Worm (Caenorhabditis elegans) whole organism, young adult: ENCODE measurements around the gene Y48C3A.18.

ENCODE experiments used
- B0019.2 ChIP-seq: fragments of 200-800 bp; sonication (Bioruptor generic); conservative IDR thresholded peaks from 2 replicates; pipeline ENCODE4 v1.3.6; 2022; ENCODE audit warnings: missing genetic modification reagents, missing genetic modification characterization, missing compliant biosample characterization
- B0336.3 ChIP-seq: fragments of 200-800 bp; sonication (Bioruptor generic); IDR thresholded peaks from 2 replicates; pipeline ENCODE4 v1.3.6; 2022; ENCODE audit warnings: missing genetic modification characterization, missing compliant biosample characterization
- C06A6.2 ChIP-seq: fragments of 200-800 bp; sonication (Bioruptor generic); conservative IDR thresholded peaks from 2 replicates; pipeline ENCODE4 v1.3.6; 2022; ENCODE audit warnings: missing genetic modification characterization, missing compliant biosample characterization
- D2030.7 ChIP-seq: fragments of 200-800 bp; sonication (Bioruptor generic); IDR thresholded peaks from 2 replicates; pipeline ENCODE4 v1.3.6; 2022; ENCODE audit warnings: missing genetic modification reagents, missing genetic modification characterization, missing compliant biosample characterization
- F10E7.11 ChIP-seq: sonication (generic microtip); optimal IDR thresholded peaks from 2 replicates; lab custom pipeline; 2017; ENCODE audit warnings: mild to moderate bottlenecking, missing genetic modification characterization, moderate library complexity, missing compliant biosample characterization
- F22D6.2 ChIP-seq: sonication (generic microtip); optimal IDR thresholded peaks from 2 replicates; lab custom pipeline; 2016; ENCODE audit warnings: mild to moderate bottlenecking, missing genetic modification characterization, missing compliant biosample characterization
- F55B11.4 ChIP-seq: sonication (generic microtip); optimal IDR thresholded peaks from 2 replicates; lab custom pipeline; 2016; ENCODE audit warnings: missing compliant biosample characterization, missing genetic modification characterization, borderline replicate concordance; ENCODE audit not compliant: insufficient read depth
- F57A8.1 ChIP-seq: fragments of 200-800 bp; sonication (Bioruptor generic); optimal IDR thresholded peaks from 2 replicates; lab custom pipeline; 2018; ENCODE audit warnings: mild to moderate bottlenecking, missing genetic modification characterization, moderate library complexity, missing compliant biosample characterization
- F57C9.4 ChIP-seq: sonication (generic microtip); optimal IDR thresholded peaks from 2 replicates; lab custom pipeline; 2017; ENCODE audit warnings: mild to moderate bottlenecking, missing genetic modification characterization, missing compliant biosample characterization
- K12H6.12 ChIP-seq: fragments of 200-800 bp; sonication (Bioruptor generic); optimal IDR thresholded peaks from 2 replicates; lab custom pipeline; 2018; ENCODE audit warnings: mild to moderate bottlenecking, missing genetic modification characterization, missing compliant biosample characterization
- T26A5.8 ChIP-seq: sonication (generic microtip); optimal IDR thresholded peaks from 2 replicates; lab custom pipeline; 2016; ENCODE audit warnings: missing genetic modification characterization, missing compliant biosample characterization
- Y53G8AR.9 ChIP-seq: fragments of 200-800 bp; sonication (Bioruptor generic); conservative IDR thresholded peaks from 2 replicates; pipeline ENCODE4 v1.3.6; 2022; ENCODE audit warnings: missing genetic modification reagents, missing genetic modification characterization, missing compliant biosample characterization
- Y79H2A.3 ChIP-seq: fragments of 200-800 bp; sonication (Bioruptor generic); conservative IDR thresholded peaks from 2 replicates; pipeline ENCODE4 v1.3.6; 2022; ENCODE audit warnings: missing genetic modification reagents, missing genetic modification characterization, missing compliant biosample characterization
- aptf-2 ChIP-seq: fragments of 200-800 bp; sonication (Bioruptor generic); conservative IDR thresholded peaks from 2 replicates; pipeline ENCODE4 v1.3.6; 2022; ENCODE audit warnings: missing genetic modification reagents, missing genetic modification characterization, missing compliant biosample characterization
- athp-1 ChIP-seq: sonication (generic microtip); optimal IDR thresholded peaks from 2 replicates; lab custom pipeline; 2017; ENCODE audit warnings: mild to moderate bottlenecking, missing genetic modification characterization, missing compliant biosample characterization
- attf-6 ChIP-seq: fragments of 200-800 bp; sonication (Bioruptor generic); IDR thresholded peaks from 2 replicates; pipeline ENCODE4 v1.3.6; 2022; ENCODE audit warnings: missing genetic modification reagents, missing genetic modification characterization, missing compliant biosample characterization
- bed-1 ChIP-seq: fragments of 200-800 bp; sonication (Bioruptor generic); IDR thresholded peaks from 2 replicates; pipeline ENCODE4 v1.3.6; 2022; ENCODE audit warnings: missing genetic modification reagents, missing genetic modification characterization, missing compliant biosample characterization
- cebp-2 ChIP-seq: fragments of 200-800 bp; sonication (Bioruptor generic); IDR thresholded peaks from 2 replicates; pipeline ENCODE4 v1.3.6; 2022; ENCODE audit warnings: missing genetic modification characterization, missing compliant biosample characterization
- ceh-100 ChIP-seq: fragments of 200-800 bp; sonication (Bioruptor generic); IDR thresholded peaks from 2 replicates; pipeline ENCODE4 v1.3.6; 2022; ENCODE audit warnings: missing genetic modification reagents, missing genetic modification characterization, missing compliant biosample characterization
- ceh-27 ChIP-seq: fragments of 200-800 bp; sonication (Bioruptor generic); optimal IDR thresholded peaks from 2 replicates; lab custom pipeline; 2018; ENCODE audit warnings: mild to moderate bottlenecking, missing genetic modification characterization, moderate library complexity, missing compliant biosample characterization
- ceh-40 ChIP-seq: fragments of 200-800 bp; sonication (Bioruptor generic); IDR thresholded peaks from 2 replicates; pipeline ENCODE4 v1.3.6; 2022; ENCODE audit warnings: missing genetic modification characterization, missing compliant biosample characterization
- ceh-79 ChIP-seq: sonication (generic microtip); optimal IDR thresholded peaks from 2 replicates; lab custom pipeline; 2017; ENCODE audit warnings: mild to moderate bottlenecking, missing genetic modification characterization, missing compliant biosample characterization
- ceh-91 ChIP-seq: fragments of 200-800 bp; sonication (Bioruptor generic); IDR thresholded peaks from 2 replicates; pipeline ENCODE4 v1.3.6; 2022; ENCODE audit warnings: missing genetic modification reagents, missing genetic modification characterization, missing compliant biosample characterization
- egl-44 ChIP-seq: fragments of 200-800 bp; sonication (Bioruptor generic); IDR thresholded peaks from 2 replicates; pipeline ENCODE4 v1.3.6; 2022; ENCODE audit warnings: missing genetic modification reagents, missing genetic modification characterization, missing compliant biosample characterization
- ets-4 ChIP-seq: fragments of 200-800 bp; sonication (Bioruptor generic); optimal IDR thresholded peaks from 2 replicates; lab custom pipeline; 2018; ENCODE audit warnings: mild to moderate bottlenecking, missing genetic modification characterization, missing compliant biosample characterization
- gei-17 ChIP-seq: fragments of 200-800 bp; sonication (Bioruptor generic); optimal IDR thresholded peaks from 2 replicates; lab custom pipeline; 2018; ENCODE audit warnings: mild to moderate bottlenecking, missing genetic modification characterization, missing compliant biosample characterization
- hlh-12 ChIP-seq: sonication (generic microtip); optimal IDR thresholded peaks from 2 replicates; lab custom pipeline; 2016; ENCODE audit warnings: missing genetic modification characterization, missing compliant biosample characterization
- let-607 ChIP-seq, 2 experiments: fragments of 200-800 bp in 1 of 2; sonication (Bioruptor generic) in 1 of 2; sonication (generic microtip) in 1 of 2; optimal IDR thresholded peaks; 2 replicates each; lab custom pipeline; 2016 to 2018; ENCODE audit warnings: mild to moderate bottlenecking in 2 of 2, missing compliant biosample characterization in 2 of 2, missing genetic modification characterization in 2 of 2, moderate library complexity in 2 of 2, missing genotype in 1 of 2
- madf-3 ChIP-seq: fragments of 200-800 bp; sonication (Bioruptor generic); IDR thresholded peaks from 2 replicates; pipeline ENCODE4 v1.3.6; 2022; ENCODE audit warnings: missing genetic modification reagents, missing genetic modification characterization, missing compliant biosample characterization
- mcd-1 ChIP-seq: fragments of 200-800 bp; sonication (Bioruptor generic); IDR thresholded peaks from 2 replicates; pipeline ENCODE4 v1.3.6; 2022; ENCODE audit warnings: missing genetic modification reagents, missing genetic modification characterization, missing compliant biosample characterization
- mel-28 ChIP-seq: sonication (generic microtip); optimal IDR thresholded peaks from 2 replicates; lab custom pipeline; 2016; ENCODE audit warnings: borderline replicate concordance, mild to moderate bottlenecking, missing genetic modification characterization, missing compliant biosample characterization
- nfya-1 ChIP-seq: sonication (generic microtip); optimal IDR thresholded peaks from 2 replicates; lab custom pipeline; 2017; ENCODE audit warnings: antibody characterized with exemption, missing compliant biosample characterization, missing genetic modification characterization, borderline replicate concordance; ENCODE audit not compliant: insufficient read depth
- nfyb-1 ChIP-seq: fragments of 200-800 bp; sonication (Bioruptor generic); IDR thresholded peaks from 2 replicates; pipeline ENCODE4 v1.3.6; 2022; ENCODE audit warnings: missing genetic modification reagents, missing genetic modification characterization, missing compliant biosample characterization
- nhr-27 ChIP-seq: fragments of 200-800 bp; sonication (Bioruptor generic); optimal IDR thresholded peaks from 2 replicates; lab custom pipeline; 2018; ENCODE audit warnings: mild to moderate bottlenecking, missing genetic modification characterization, moderate library complexity, missing compliant biosample characterization
- nhr-80 ChIP-seq: sonication (generic microtip); optimal IDR thresholded peaks from 2 replicates; lab custom pipeline; 2016; ENCODE audit warnings: missing genetic modification characterization, missing compliant biosample characterization
- nhr-90 ChIP-seq: sonication (generic microtip); optimal IDR thresholded peaks from 2 replicates; lab custom pipeline; 2016; ENCODE audit warnings: missing genotype, mild to moderate bottlenecking, missing genetic modification characterization, missing compliant biosample characterization
- rec-8 ChIP-seq, 2 experiments: sonication (generic microtip); optimal IDR thresholded peaks; 2 replicates each; lab custom pipeline; 2016; ENCODE audit warnings: mild to moderate bottlenecking in 2 of 2, missing genetic modification characterization in 2 of 2, missing genetic modification reagents in 2 of 2, missing genotype in 2 of 2, missing biosample characterization in 1 of 2, missing compliant biosample characterization in 1 of 2, moderate library complexity in 1 of 2
- repo-1 ChIP-seq: sonication (generic microtip); optimal IDR thresholded peaks from 2 replicates; lab custom pipeline; 2017; ENCODE audit warnings: mild to moderate bottlenecking, missing genetic modification characterization, missing compliant biosample characterization
- zfh-2 ChIP-seq: fragments of 200-800 bp; sonication (Bioruptor generic); conservative IDR thresholded peaks from 2 replicates; pipeline ENCODE4 v1.3.6; 2022; ENCODE audit warnings: missing genetic modification reagents, missing genetic modification characterization, missing compliant biosample characterization
- ztf-25 ChIP-seq: fragments of 200-800 bp; sonication (Bioruptor generic); IDR thresholded peaks from 2 replicates; pipeline ENCODE4 v1.3.6; 2022; ENCODE audit warnings: missing genetic modification reagents, missing genetic modification characterization, missing compliant biosample characterization
- ztf-26 ChIP-seq: sonication (generic microtip); optimal IDR thresholded peaks from 2 replicates; lab custom pipeline; 2017; ENCODE audit warnings: missing genetic modification characterization, missing compliant biosample characterization
- ztf-28 ChIP-seq: fragments of 200-800 bp; sonication (Bioruptor generic); IDR thresholded peaks from 2 replicates; pipeline ENCODE4 v1.3.6; 2022; ENCODE audit warnings: missing genetic modification reagents, missing genetic modification characterization, missing compliant biosample characterization
- ztf-3 ChIP-seq: fragments of 200-800 bp; sonication (Bioruptor generic); optimal IDR thresholded peaks from 2 replicates; lab custom pipeline; 2018; ENCODE audit warnings: mild to moderate bottlenecking, missing genetic modification characterization, missing compliant biosample characterization

Y48C3A.18 gene

DNA sequence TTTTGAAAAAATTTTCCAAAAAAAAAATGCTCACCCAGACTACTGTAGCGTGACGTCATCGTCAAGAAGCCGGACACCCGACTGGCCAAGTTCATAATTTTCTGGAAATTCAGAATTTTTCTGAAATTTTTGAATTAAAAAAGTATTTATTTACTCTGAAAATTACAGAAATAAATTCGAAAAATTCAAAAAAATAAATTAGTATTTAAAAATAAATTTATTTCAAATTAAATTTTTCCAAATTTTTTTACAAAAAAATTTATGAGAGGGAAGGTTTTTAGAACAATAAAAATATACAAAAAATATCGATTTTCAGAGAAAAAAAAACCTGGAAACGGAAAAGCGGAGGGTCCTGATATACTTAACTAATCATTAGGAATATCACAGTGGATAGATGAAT is 24.3 kb downstream of the Y48C3A.18 start, which contains the start of gene Y48E1C.4:
Y48E1C.4 (minus strand) TSS at position 101 of the 400 bp plus-strand sequence.
- TF ChIP-seq repo-1 (tag; lab: Kevin White, UChicago) (no peak), ceh-91 (no peak), aptf-2 (GFP tag; lab: Robert Waterston, UW) (no peak), ceh-100 (GFP tag; lab: Robert Waterston, UW) (no peak), B0019.2 (GFP tag; lab: Robert Waterston, UW) (no peak), C06A6.2 (no peak), nhr-80 (no peak), ztf-25 (GFP tag; lab: Robert Waterston, UW) (no peak), athp-1 (tag; lab: Kevin White, UChicago) (no peak), let-607 (tag; optimal IDR thresholded peaks at IDR 0.05; lab: Kevin White, UChicago) (no peak), attf-6 (GFP tag; lab: Robert Waterston, UW) (no peak), nhr-27 (tag; lab: Kevin White, UChicago) (no peak), mel-28 (tag; lab: Kevin White, UChicago) (no peak), T26A5.8 (tag; lab: Kevin White, UChicago) (no peak), F57A8.1 (no peak), F57C9.4 (tag; lab: Kevin White, UChicago) (no peak)

DNA sequence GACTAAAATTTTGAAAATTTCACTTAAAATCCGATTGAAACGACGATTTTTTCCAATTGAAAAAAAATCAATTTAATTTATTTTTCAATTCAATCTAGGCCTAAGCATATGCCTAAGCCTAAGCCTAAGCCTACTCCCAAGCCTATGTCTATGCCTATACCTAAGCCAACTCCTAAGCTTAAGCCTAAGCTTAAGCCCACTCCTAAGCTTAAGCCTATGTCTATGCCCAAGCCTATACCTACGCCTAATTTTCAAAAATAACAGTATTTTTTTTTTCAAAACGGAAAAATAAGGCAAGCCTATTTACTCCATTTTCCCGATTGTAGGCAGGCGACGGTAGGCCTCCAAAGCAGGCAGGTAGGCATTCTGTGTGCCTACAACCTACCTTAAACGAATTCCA is 31.9 kb downstream of the Y48C3A.18 start:
- TF ChIP-seq K12H6.12 (no peak), madf-3 (no peak), ztf-25 (GFP tag; lab: Robert Waterston, UW) (no peak), hlh-12 (no peak), D2030.7 (no peak), B0336.3 (GFP tag; lab: Robert Waterston, UW) (no peak), B0019.2 (GFP tag; lab: Robert Waterston, UW) (no peak), F22D6.2 (no peak), cebp-2 (GFP tag; lab: Robert Waterston, UW) (no peak)

DNA sequence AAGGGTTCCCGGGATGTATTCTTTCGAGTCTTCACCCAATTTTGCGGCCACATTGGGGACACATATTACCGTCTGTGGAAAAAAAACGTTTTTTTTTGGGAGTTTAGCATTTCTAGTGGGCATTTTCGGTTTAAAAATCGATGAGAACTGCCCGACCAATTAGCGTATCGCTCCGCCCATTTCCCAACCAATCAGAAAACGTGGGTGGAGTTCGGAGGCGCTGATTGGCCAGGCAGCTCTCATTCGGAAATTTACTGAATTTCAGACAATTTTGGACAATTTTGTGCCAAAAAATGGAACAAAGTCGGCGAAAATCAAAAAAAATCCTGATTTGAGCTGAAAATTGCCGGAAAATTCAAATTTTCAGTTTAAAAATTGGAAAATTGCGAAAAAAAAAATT is 34.2 kb downstream of the Y48C3A.18 start:
- TF ChIP-seq nfyb-1 (GFP tag; lab: Robert Waterston, UW) (peak; percentile 75; the same call in 1 of the 2 replicates), ceh-79 (no peak)

DNA sequence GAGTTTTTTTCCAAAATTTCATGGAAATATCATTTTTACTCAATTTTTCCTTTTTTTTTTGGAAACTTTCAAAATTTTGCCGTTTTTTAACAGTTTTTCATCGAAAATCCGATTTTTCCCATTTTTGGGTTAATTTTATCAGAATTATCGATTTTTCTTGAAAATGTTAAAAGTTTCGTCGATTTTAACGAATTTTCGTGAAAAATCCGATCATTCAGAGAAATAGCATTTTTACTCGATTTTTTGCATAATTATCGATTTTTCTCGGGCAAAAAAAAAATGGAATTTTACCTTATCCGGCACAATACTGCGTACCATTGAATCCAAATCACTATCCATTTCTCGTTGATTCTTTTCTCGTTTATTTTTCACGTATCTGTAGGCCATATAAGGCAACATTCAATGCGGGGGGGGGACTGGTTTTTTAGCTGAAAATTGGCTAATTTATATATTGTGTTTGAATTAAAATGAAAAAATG is 34.8 kb downstream of the Y48C3A.18 start, which contains the start of gene tbc-14:
tbc-14 (minus strand) TSS at position 428 of the 478 bp plus-strand sequence.
- TF ChIP-seq repo-1 (tag; lab: Kevin White, UChicago) (no peak), ceh-27 (GFP tag; lab: Kevin White, UChicago) (no peak), ztf-28 (GFP tag; lab: Robert Waterston, UW) (no peak), B0019.2 (GFP tag; lab: Robert Waterston, UW) (no peak), F10E7.11 (tag; lab: Kevin White, UChicago) (no peak), F55B11.4 (tag; lab: Kevin White, UChicago) (no peak), Y79H2A.3 (no peak), attf-6 (GFP tag; lab: Robert Waterston, UW) (no peak), gei-17 (GFP tag; lab: Kevin White, UChicago) (no peak), nhr-90 (no peak)
- TF ChIP-seq, all 124 proteins: peak for 0

ce11 chrII:13447668-13448067 is 35.2 kb downstream of the Y48C3A.18 start:
- TF ChIP-seq rec-8 (tag; optimal IDR thresholded peaks at IDR 0.05; lab: Kevin White, UChicago) (no peak), zfh-2 (GFP tag; lab: Robert Waterston, UW) (no peak), mcd-1 (GFP tag; lab: Robert Waterston, UW) (peak; percentile 92), bed-1 (no peak), ceh-40 (GFP tag; lab: Robert Waterston, UW) (no peak), ztf-26 (tag; lab: Kevin White, UChicago) (peak; percentile 53), nfya-1 (tag; lab: Kevin White, UChicago) (no peak), Y53G8AR.9 (GFP tag; lab: Robert Waterston, UW) (no peak), ztf-3 (GFP tag; lab: Kevin White, UChicago) (no peak), egl-44 (GFP tag; lab: Robert Waterston, UW) (no peak), ztf-28 (GFP tag; lab: Robert Waterston, UW) (no peak), ets-4 (no peak), K12H6.12 (peak; percentile 51)
